Worm (Caenorhabditis elegans) whole organism, early embryonic: ENCODE data around the gene F54F7.2.

Experiments
- B0310.2 ChIP-seq: sonication (generic microtip); optimal IDR thresholded peaks from 2 replicates; lab custom pipeline; 2016; ENCODE audit warnings: mild to moderate bottlenecking, missing genetic modification characterization, missing compliant biosample characterization
- ama-1 ChIP-seq: fragments of 150-350 bp; optimal IDR thresholded peaks from 2 replicates; lab custom pipeline; 2014
- ets-7 ChIP-seq: sonication (generic microtip); optimal IDR thresholded peaks from 2 replicates; lab custom pipeline; 2016; ENCODE audit warnings: missing genotype, missing genetic modification characterization, missing compliant biosample characterization
- flt-1 ChIP-seq: fragments of 200-800 bp; sonication (Bioruptor generic); IDR thresholded peaks from 2 replicates; pipeline ENCODE4 v1.3.6; 2022; ENCODE audit warnings: missing genetic modification characterization, missing compliant biosample characterization
- hmbx-1 ChIP-seq: sonication (generic microtip); optimal IDR thresholded peaks from 2 replicates; lab custom pipeline; 2016; ENCODE audit warnings: mild to moderate bottlenecking, missing genetic modification characterization, missing compliant biosample characterization
- hmg-4 ChIP-seq: fragments of 200-800 bp; sonication (Bioruptor generic); optimal IDR thresholded peaks from 2 replicates; lab custom pipeline; 2018; ENCODE audit warnings: mild to moderate bottlenecking, missing genetic modification characterization, missing compliant biosample characterization
- hnd-1 ChIP-seq: sonication (generic microtip); optimal IDR thresholded peaks from 2 replicates; lab custom pipeline; 2016; ENCODE audit warnings: missing genetic modification characterization, missing compliant biosample characterization
- sea-1 ChIP-seq: fragments of 200-800 bp; sonication (Bioruptor generic); conservative IDR thresholded peaks from 2 replicates; pipeline ENCODE4 v1.3.6; 2022; ENCODE audit warnings: missing genetic modification characterization, missing compliant biosample characterization
- tra-4 ChIP-seq: sonication (generic microtip); optimal IDR thresholded peaks from 2 replicates; lab custom pipeline; 2017; ENCODE audit warnings: missing genetic modification characterization, missing compliant biosample characterization

DNA sequence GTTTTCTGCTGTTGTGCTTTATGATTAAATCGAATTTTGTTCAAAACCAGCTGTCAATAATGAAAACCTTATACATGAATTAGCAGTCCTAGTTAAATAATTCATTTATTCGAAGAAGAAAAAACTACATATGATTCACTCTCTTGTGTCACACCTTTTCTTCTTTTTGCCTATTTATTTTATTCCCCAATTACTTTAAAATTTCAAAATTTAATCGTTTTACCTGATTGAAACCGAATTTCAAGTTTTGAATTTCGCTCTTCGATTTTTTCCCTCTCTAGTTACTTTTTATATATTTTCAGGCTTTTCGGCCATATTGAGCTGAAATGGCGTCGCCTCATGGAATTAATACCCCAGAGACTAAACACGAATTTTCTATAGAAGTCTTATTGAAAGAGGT, 9.0 kb downstream of the F54F7.2 start, which contains the start of gene xtr-1:
- TF ChIP-seq hnd-1 (tag; lab: Kevin White, UChicago) = no peak
- no peak for TF ChIP-seq ama-1 (lab: Kevin White, UChicago)
- no peak for TF ChIP-seq hmbx-1 (tag; lab: Kevin White, UChicago)
- TF ChIP-seq hmg-4 (GFP tag; lab: Kevin White, UChicago) = no peak
- TF ChIP-seq sea-1 (GFP tag; lab: Robert Waterston, UW) = no peak
- no peak for TF ChIP-seq ets-7 (tag; lab: Kevin White, UChicago)
- no peak for TF ChIP-seq B0310.2
- TF ChIP-seq flt-1 (GFP tag; lab: Robert Waterston, UW) = no peak
- no peak for TF ChIP-seq tra-4 (tag; lab: Kevin White, UChicago)
